Worm (Caenorhabditis elegans) whole organism, L1 larva: ENCODE data around the gene twk-9.

Source experiments
- Y116A8C.19 ChIP-seq: sonication (generic microtip); optimal IDR thresholded peaks from 2 replicates; lab custom pipeline; 2016; ENCODE audit warnings: missing compliant biosample characterization, missing genetic modification characterization, borderline replicate concordance
- ceh-82 ChIP-seq, 3 experiments: fragments of 150-350 bp in 1 of 3; sonication (generic microtip) in 2 of 3; optimal IDR thresholded peaks; 2 replicates each; lab custom pipeline; 2014 to 2017; ENCODE audit warnings: missing biosample characterization in 3 of 3, missing genetic modification characterization in 3 of 3
- dpl-1 ChIP-seq, 3 experiments: fragments of 150-350 bp in 2 of 3; sonication (generic microtip) in 1 of 3; optimal IDR thresholded peaks; 2 replicates each; lab custom pipeline; 2014 to 2017; ENCODE audit warnings: missing biosample characterization in 3 of 3, missing genetic modification characterization in 3 of 3, missing genetic modification reagents in 3 of 3
- elt-2 ChIP-seq: sonication (generic microtip); optimal IDR thresholded peaks from 2 replicates; lab custom pipeline; 2016; ENCODE audit warnings: missing genetic modification characterization, mild to moderate bottlenecking, inconsistent platforms, missing compliant biosample characterization, missing genetic modification reagents
- lin-13 ChIP-seq: fragments of 150-350 bp; optimal IDR thresholded peaks from 2 replicates; lab custom pipeline; 2014; ENCODE audit warnings: missing biosample characterization, missing genetic modification reagents, missing genetic modification characterization
- nhr-28 ChIP-seq: fragments of 150-350 bp; optimal IDR thresholded peaks from 2 replicates; lab custom pipeline; 2014; ENCODE audit warnings: missing biosample characterization, missing genetic modification characterization
- pag-3 ChIP-seq: sonication (generic microtip); optimal IDR thresholded peaks from 2 replicates; lab custom pipeline; 2017; ENCODE audit warnings: missing genetic modification characterization, mild to moderate bottlenecking, missing compliant biosample characterization, antibody characterized with exemption, borderline replicate concordance; ENCODE audit not compliant: insufficient read depth
- pax-3 ChIP-seq: fragments of 200-800 bp; sonication (Bioruptor generic); optimal IDR thresholded peaks from 2 replicates; lab custom pipeline; 2018; ENCODE audit warnings: mild to moderate bottlenecking, missing genetic modification characterization, moderate library complexity, missing compliant biosample characterization
- pqm-1 ChIP-seq: sonication (generic microtip); optimal IDR thresholded peaks from 3 replicates; lab custom pipeline; 2017; ENCODE audit warnings: missing biosample characterization, missing genetic modification characterization
- snu-23 ChIP-seq: sonication (generic microtip); optimal IDR thresholded peaks from 2 replicates; lab custom pipeline; 2016; ENCODE audit warnings: missing genetic modification characterization, missing compliant biosample characterization
- unc-62 ChIP-seq: fragments of 150-350 bp; optimal IDR thresholded peaks from 2 replicates; lab custom pipeline; 2014; ENCODE audit warnings: missing biosample characterization, missing genetic modification reagents, missing genetic modification characterization
- unc-98 ChIP-seq: fragments of 200-800 bp; sonication (Bioruptor generic); IDR thresholded peaks from 2 replicates; pipeline ENCODE4 v1.3.6; 2022; ENCODE audit warnings: missing genetic modification characterization, missing compliant biosample characterization

DNA sequence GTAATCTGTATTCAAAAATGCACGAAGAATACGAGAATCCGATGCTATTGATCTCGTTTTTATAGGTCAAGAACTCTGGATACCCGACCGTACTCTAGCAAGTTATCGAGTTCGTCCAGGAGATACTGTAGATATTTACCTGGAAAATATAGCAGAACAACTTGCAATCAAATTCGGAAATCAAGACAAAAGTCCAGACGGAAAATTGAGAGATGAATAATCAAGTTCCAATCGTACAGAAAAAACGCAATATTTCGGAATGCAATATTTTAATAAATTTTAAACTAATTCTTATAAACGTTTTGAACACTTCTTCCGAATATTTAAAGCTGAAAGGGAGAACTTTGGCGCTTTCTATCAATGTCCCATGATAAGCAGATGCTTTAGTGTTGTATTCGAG lies 46.0 kb downstream of the twk-9 start:
- TF ChIP-seq pax-3 (tag; lab: Kevin White, UChicago): no peak
- TF ChIP-seq pag-3 (tag; lab: Kevin White, UChicago): no peak
- no peak for TF ChIP-seq dpl-1 (GFP tag; optimal IDR thresholded peaks at IDR 0.05; lab: Kevin White, UChicago)
- TF ChIP-seq unc-62 (GFP tag; lab: Kevin White, UChicago): no peak
- no peak for TF ChIP-seq unc-98 (GFP tag; lab: Robert Waterston, UW)
- no peak for TF ChIP-seq Y116A8C.19 (tag; lab: Kevin White, UChicago)
- TF ChIP-seq pqm-1 (tag; lab: Kevin White, UChicago): no peak
- no peak for TF ChIP-seq elt-2 (tag; lab: Kevin White, UChicago)
- no peak for TF ChIP-seq lin-13
- no peak for TF ChIP-seq snu-23 (GFP tag; lab: Kevin White, UChicago)
- no peak for TF ChIP-seq ceh-82 (tag; optimal IDR thresholded peaks at IDR 0.05; lab: Kevin White, UChicago)
- no peak for TF ChIP-seq nhr-28 (tag; lab: Kevin White, UChicago)
